Worm (Caenorhabditis elegans): Measurements from ENCODE around the gene rfc-4.
A peak's percentile ranks its signal among the peaks of the same experiment; 100 is the strongest.

Gene rfc-4

DNA sequence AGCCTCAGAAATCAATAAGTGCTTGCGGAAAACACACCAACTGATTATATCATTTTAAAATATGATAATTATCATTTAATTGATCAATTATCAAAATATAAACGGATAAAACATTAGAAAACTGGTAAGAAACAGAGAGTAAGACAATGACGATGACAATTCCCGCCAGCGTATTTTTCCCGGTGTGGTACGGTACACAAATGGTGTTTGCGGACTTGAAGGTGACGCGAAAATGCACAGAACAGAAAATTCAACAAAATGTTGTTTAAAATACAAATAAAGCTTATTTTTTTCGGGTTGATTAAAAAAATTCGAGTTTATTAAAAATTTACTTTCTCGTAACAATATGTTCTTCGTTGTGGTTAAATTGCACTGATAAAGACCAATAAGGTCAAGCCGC lies 10.9 kb upstream of the rfc-4 start:
- TF ChIP-seq dox-1 (GFP tag; IDR thresholded peaks at IDR 0.05) (peak; percentile 63), lin-54 (GFP tag; optimal IDR thresholded peaks at IDR 0.05) (peak; percentile 64), egl-44 (GFP tag; IDR thresholded peaks at IDR 0.05) (no peak), rcor-1 (GFP tag; IDR thresholded peaks at IDR 0.05) (peak; percentile 33; the same call in 1 of the 2 replicates), madf-6 (GFP tag; IDR thresholded peaks at IDR 0.05) (peak; percentile 95), lin-35 (GFP tag; optimal IDR thresholded peaks at IDR 0.05) (peak in 1 of 3 experiments; percentile 51), tbp1 (GFP tag; optimal IDR thresholded peaks at IDR 0.05) (peak; percentile 19), mes-4 (tag; optimal IDR thresholded peaks at IDR 0.05) (no peak), efl-1 (GFP tag; optimal IDR thresholded peaks at IDR 0.05) (peak; percentile 98), dpl-1 (GFP tag; optimal IDR thresholded peaks at IDR 0.05) (peak; percentile 92), lsy-27 (tag; optimal IDR thresholded peaks at IDR 0.05; ENCODE audit: borderline replicate concordance, insufficient read depth) (peak; percentile 7), F49E8.2 (tag; optimal IDR thresholded peaks at IDR 0.05; ENCODE audit: insufficient read depth) (peak; percentile 13), Y53F4B.3 (GFP tag; IDR thresholded peaks at IDR 0.05) (no peak), attf-3 (GFP tag; conservative IDR thresholded peaks at IDR 0.05) (peak; percentile 71), ceh-27 (GFP tag; optimal IDR thresholded peaks at IDR 0.05) (no peak), Y67H2A.10 (GFP tag; conservative IDR thresholded peaks at IDR 0.05) (0 out of 2 replicates have a peak, but pooled peaks have one; percentile 27), lir-1 (GFP tag; conservative IDR thresholded peaks at IDR 0.05) (peak; percentile 36; the same call in 1 of the 2 replicates), snpc-1.1 (tag; optimal IDR thresholded peaks at IDR 0.05; ENCODE audit: insufficient read depth) (peak; percentile 15), F23B12.7 (tag; optimal IDR thresholded peaks at IDR 0.05; ENCODE audit: insufficient read depth) (peak; percentile 63), tlf-1 (GFP tag; optimal IDR thresholded peaks at IDR 0.05) (peak; percentile 42), snpc-3.4 (tag; optimal IDR thresholded peaks at IDR 0.05) (peak; percentile 38), rec-8 (tag; optimal IDR thresholded peaks at IDR 0.05) (no peak), nhr-120 (GFP tag; IDR thresholded peaks at IDR 0.05) (no peak), ekl-4 (GFP tag; IDR thresholded peaks at IDR 0.05) (peak; percentile 33; the same call in 1 of the 2 replicates), snpc-4 (GFP tag; optimal IDR thresholded peaks at IDR 0.05) (no peak), snpc-4 (tag; optimal IDR thresholded peaks at IDR 0.05) (peak in 1 of 4 experiments; percentile 4), sdz-38 (tag; optimal IDR thresholded peaks at IDR 0.05) (no peak), mcd-1 (GFP tag; IDR thresholded peaks at IDR 0.05) (0 out of 2 replicates have a peak, but pooled peaks have one; percentile 9), snpc-1.3 (tag; optimal IDR thresholded peaks at IDR 0.05; ENCODE audit: insufficient read depth) (peak; percentile 42), madf-3 (GFP tag; IDR thresholded peaks at IDR 0.05) (peak; percentile 77), xnd-1 (tag; optimal IDR thresholded peaks at IDR 0.05) (peak; percentile 75), him-1 (tag; optimal IDR thresholded peaks at IDR 0.05) (peak; percentile 86), hlh-12 (tag; optimal IDR thresholded peaks at IDR 0.05) (no peak), D2030.7 (GFP tag; IDR thresholded peaks at IDR 0.05) (peak; percentile 69), unc-130 (GFP tag; optimal IDR thresholded peaks at IDR 0.05) (peak; percentile 46), lsl-1 (GFP tag; optimal IDR thresholded peaks at IDR 0.05) (peak; percentile 91), K11D2.4 (GFP tag; IDR thresholded peaks at IDR 0.05) (no peak), F33H1.4 (GFP tag; IDR thresholded peaks at IDR 0.05) (peak; percentile 72), B0019.2 (GFP tag; conservative IDR thresholded peaks at IDR 0.05) (0 out of 2 replicates have a peak, but pooled peaks have one; percentile 5), F57C9.4 (tag; optimal IDR thresholded peaks at IDR 0.05) (no peak), F22D6.2 (tag; optimal IDR thresholded peaks at IDR 0.05) (no peak), K12H6.12 (tag; optimal IDR thresholded peaks at IDR 0.05) (peak; percentile 11), Y95B8A.8 (GFP tag; IDR thresholded peaks at IDR 0.05) (0 out of 2 replicates have a peak, but pooled peaks have one; percentile 7), hmg-1.2 (GFP tag; IDR thresholded peaks at IDR 0.05) (peak; percentile 47; the same call in 1 of the 2 replicates), ceh-100 (GFP tag; IDR thresholded peaks at IDR 0.05) (no peak), cebp-1 (GFP tag; IDR thresholded peaks at IDR 0.05) (no peak), cebp-1 (tag; optimal IDR thresholded peaks at IDR 0.05) (peak; percentile 17)

Measured in whole organism, young adult.